Fruit fly (Drosophila melanogaster) whole organism, adult: ENCODE measurements around the gene tal-AA.

Experiments used
- CG11617 ChIP-seq: fragments of 200-800 bp; sonication (Bioruptor generic); optimal IDR thresholded peaks from 2 replicates; lab custom pipeline; 2017; ENCODE audit warnings: mild to moderate bottlenecking, missing biosample characterization, missing genetic modification reagents, missing genetic modification characterization
- CG12768 ChIP-seq: fragments of 200-800 bp; sonication (Bioruptor generic); optimal IDR thresholded peaks from 2 replicates; lab custom pipeline; 2017; ENCODE audit warnings: missing biosample characterization, missing genetic modification characterization, mild to moderate bottlenecking, moderate library complexity, missing genetic modification reagents
- CG14711 ChIP-seq: fragments of 200-800 bp; sonication (Bioruptor generic); optimal IDR thresholded peaks from 2 replicates; lab custom pipeline; 2018; ENCODE audit warnings: missing biosample characterization, mild to moderate bottlenecking, missing genetic modification characterization, moderate library complexity
- CG1620 ChIP-seq: fragments of 200-800 bp; sonication (Bioruptor generic); optimal IDR thresholded peaks from 2 replicates; lab custom pipeline; 2016; ENCODE audit warnings: missing biosample characterization, missing genetic modification characterization
- CG33017 ChIP-seq: fragments of 200-800 bp; sonication (Bioruptor generic); optimal IDR thresholded peaks from 2 replicates; lab custom pipeline; 2018; ENCODE audit warnings: missing biosample characterization, mild to moderate bottlenecking, missing genetic modification characterization, moderate library complexity
- CG5204 ChIP-seq: fragments of 200-800 bp; sonication (Bioruptor generic); optimal IDR thresholded peaks from 2 replicates; lab custom pipeline; 2016; ENCODE audit warnings: missing biosample characterization, missing genetic modification characterization
- CG7045 ChIP-seq: fragments of 200-800 bp; sonication (Bioruptor generic); optimal IDR thresholded peaks from 2 replicates; lab custom pipeline; 2017; ENCODE audit warnings: missing biosample characterization, mild to moderate bottlenecking, missing genetic modification characterization
- CG7101 ChIP-seq: fragments of 200-800 bp; sonication (Bioruptor generic); optimal IDR thresholded peaks from 2 replicates; lab custom pipeline; 2018; ENCODE audit warnings: missing biosample characterization, mild to moderate bottlenecking, missing genetic modification characterization, moderate library complexity
- Clk ChIP-seq: fragments of 200-800 bp; sonication (Bioruptor generic); optimal IDR thresholded peaks from 2 replicates; lab custom pipeline; 2017; ENCODE audit warnings: missing biosample characterization, missing genetic modification characterization
- Crg-1 ChIP-seq: fragments of 200-800 bp; sonication (Bioruptor generic); optimal IDR thresholded peaks from 2 replicates; lab custom pipeline; 2016; ENCODE audit warnings: missing biosample characterization, missing genetic modification characterization
- Hr96 ChIP-seq: fragments of 200-800 bp; sonication (Bioruptor generic); optimal IDR thresholded peaks from 2 replicates; lab custom pipeline; 2016; ENCODE audit warnings: missing biosample characterization, missing genetic modification characterization
- Mnt ChIP-seq: fragments of 200-800 bp; sonication (Bioruptor generic); optimal IDR thresholded peaks from 2 replicates; lab custom pipeline; 2016; ENCODE audit warnings: missing biosample characterization, mild to moderate bottlenecking, missing genetic modification characterization
- bab1 ChIP-seq: fragments of 200-800 bp; sonication (Bioruptor generic); optimal IDR thresholded peaks from 3 replicates; lab custom pipeline; 2019; ENCODE audit warnings: missing biosample characterization, mild to moderate bottlenecking, missing genetic modification characterization, moderate library complexity
- cic ChIP-seq: fragments of 200-800 bp; sonication (Bioruptor generic); optimal IDR thresholded peaks from 2 replicates; lab custom pipeline; 2017; ENCODE audit warnings: missing biosample characterization, mild to moderate bottlenecking, missing genetic modification characterization, moderate library complexity
- cnc ChIP-seq, 2 experiments: fragments of >200 bp; optimal IDR thresholded peaks; 2 replicates each; lab custom pipeline; 2017
- kay ChIP-seq: fragments of 200-800 bp; sonication (Bioruptor generic); peaks from one replicate; lab custom pipeline; 2016; ENCODE audit warnings: missing biosample characterization, missing genetic modification characterization, borderline replicate concordance
- ovo ChIP-seq: fragments of 200-800 bp; sonication (Bioruptor generic); optimal IDR thresholded peaks from 2 replicates; lab custom pipeline; 2016; ENCODE audit warnings: missing biosample characterization, missing genetic modification characterization
- pad ChIP-seq: fragments of 200-800 bp; sonication (Bioruptor generic); optimal IDR thresholded peaks from 3 replicates; lab custom pipeline; 2017; ENCODE audit warnings: missing biosample characterization, missing genetic modification characterization, mild to moderate bottlenecking, moderate library complexity, missing genetic modification reagents
- tj ChIP-seq: fragments of 200-800 bp; sonication (Bioruptor generic); optimal IDR thresholded peaks from 3 replicates; lab custom pipeline; 2017; ENCODE audit warnings: missing biosample characterization, mild to moderate bottlenecking, missing genetic modification characterization, moderate library complexity
- toe ChIP-seq: fragments of 200-800 bp; sonication (Bioruptor generic); optimal IDR thresholded peaks from 2 replicates; lab custom pipeline; 2016; ENCODE audit warnings: missing biosample characterization, missing genetic modification characterization

The tal-AA gene

dm6 chr3R:13847289-13847688 is 34.4 kb downstream of the tal-AA start:
- no peak for TF ChIP-seq Crg-1 (GFP tag; lab: Kevin White, UChicago)
- no peak for TF ChIP-seq CG33017 (tag; lab: Kevin White, UChicago)
- no peak for TF ChIP-seq Clk
- TF ChIP-seq pad (GFP tag; lab: Kevin White, UChicago), result no peak
- TF ChIP-seq CG1620, result no peak
- no peak for TF ChIP-seq CG14711
- TF ChIP-seq tj, result no peak
- no peak for TF ChIP-seq CG5204
- no peak for TF ChIP-seq toe (GFP tag; lab: Kevin White, UChicago)
- TF ChIP-seq Mnt (GFP tag; lab: Kevin White, UChicago), result no peak
- TF ChIP-seq CG12768 (GFP tag; lab: Kevin White, UChicago), result no peak
- no peak for TF ChIP-seq cic

dm6 chr3R:13848272-13848671 is 35.4 kb downstream of the tal-AA start:
- TF ChIP-seq cic (no peak), Clk (no peak), CG12768 (GFP tag; lab: Kevin White, UChicago) (no peak), Hr96 (GFP tag; lab: Kevin White, UChicago) (no peak), Mnt (GFP tag; lab: Kevin White, UChicago) (no peak), kay (GFP tag; lab: Kevin White, UChicago) (no peak), pad (GFP tag; lab: Kevin White, UChicago) (no peak)

dm6 chr3R:13849327-13849726 is 36.4 kb downstream of the tal-AA start:
- TF ChIP-seq toe (GFP tag; lab: Kevin White, UChicago), result no peak
- no peak for TF ChIP-seq bab1 (GFP tag; lab: Kevin White, UChicago)
- TF ChIP-seq Mnt (GFP tag; lab: Kevin White, UChicago), result no peak
- no peak for TF ChIP-seq CG7045 (GFP tag; lab: Kevin White, UChicago)
- TF ChIP-seq ovo, result no peak
- no peak for TF ChIP-seq cic
- no peak for TF ChIP-seq CG33017 (tag; lab: Kevin White, UChicago)
- no peak for TF ChIP-seq pad (GFP tag; lab: Kevin White, UChicago)
- TF ChIP-seq CG12768 (GFP tag; lab: Kevin White, UChicago), result no peak
- no peak for TF ChIP-seq Hr96 (GFP tag; lab: Kevin White, UChicago)
- no peak for TF ChIP-seq CG1620
- no peak for TF ChIP-seq CG11617 (GFP tag; lab: Kevin White, UChicago)
- no peak for TF ChIP-seq CG14711
- no peak for TF ChIP-seq Crg-1 (GFP tag; lab: Kevin White, UChicago)
- no peak for TF ChIP-seq tj
- no peak for TF ChIP-seq cnc (optimal IDR thresholded peaks at IDR 0.05; lab: Kevin White, UChicago)
- no peak for TF ChIP-seq CG5204
- no peak for TF ChIP-seq kay (GFP tag; lab: Kevin White, UChicago)
- TF ChIP-seq CG7101 (tag; lab: Kevin White, UChicago), result no peak
- TF ChIP-seq Clk, result no peak

dm6 chr3R:13850992-13851391 is 38.1 kb downstream of the tal-AA start:
- no peak for TF ChIP-seq kay (GFP tag; lab: Kevin White, UChicago)
- no peak for TF ChIP-seq Hr96 (GFP tag; lab: Kevin White, UChicago)
- TF ChIP-seq cic, result no peak
- no peak for TF ChIP-seq CG12768 (GFP tag; lab: Kevin White, UChicago)
- no peak for TF ChIP-seq CG11617 (GFP tag; lab: Kevin White, UChicago)
- TF ChIP-seq CG7045 (GFP tag; lab: Kevin White, UChicago), result no peak
- TF ChIP-seq pad (GFP tag; lab: Kevin White, UChicago), result no peak
- no peak for TF ChIP-seq toe (GFP tag; lab: Kevin White, UChicago)
- no peak for TF ChIP-seq bab1 (GFP tag; lab: Kevin White, UChicago)
- TF ChIP-seq CG5204, result no peak

dm6 chr3R:13855354-13855753 is 42.4 kb downstream of the tal-AA start, which contains the start of gene CG14362:
TSS of gene CG14362 (minus strand) at chr3R:13855454.
- TF ChIP-seq CG7101 (tag; lab: Kevin White, UChicago) (no peak), Hr96 (GFP tag; lab: Kevin White, UChicago) (no peak)

- TF ChIP-seq CG1620, result no peak
- no peak for TF ChIP-seq pad (GFP tag; lab: Kevin White, UChicago)
- no peak for TF ChIP-seq Hr96 (GFP tag; lab: Kevin White, UChicago)
- no peak for TF ChIP-seq CG33017 (tag; lab: Kevin White, UChicago)
- no peak for TF ChIP-seq CG12768 (GFP tag; lab: Kevin White, UChicago)
- no peak for TF ChIP-seq Mnt (GFP tag; lab: Kevin White, UChicago)
- TF ChIP-seq kay (GFP tag; lab: Kevin White, UChicago), result no peak
Observed at dm6 chr3R:13857339-13857738, 44.4 kb downstream of the tal-AA start.

- TF ChIP-seq pad (GFP tag; lab: Kevin White, UChicago) (no peak), tj (no peak), bab1 (GFP tag; lab: Kevin White, UChicago) (no peak), CG7045 (GFP tag; lab: Kevin White, UChicago) (no peak), Clk (no peak), kay (GFP tag; lab: Kevin White, UChicago) (no peak), CG33017 (tag; lab: Kevin White, UChicago) (no peak), CG1620 (no peak), cnc (optimal IDR thresholded peaks at IDR 0.05; lab: Kevin White, UChicago) (no peak)
Observed at dm6 chr3R:13859242-13859641, 46.3 kb downstream of the tal-AA start.
